Worm (Caenorhabditis elegans) whole organism, L2 larva: ENCODE data around the gene Y50E8A.11.

Source experiments
- F13H6.1 ChIP-seq: sonication (generic microtip); optimal IDR thresholded peaks from 2 replicates; lab custom pipeline; 2016; ENCODE audit warnings: missing genetic modification characterization, missing compliant biosample characterization
- lin-11 ChIP-seq: fragments of 150-350 bp; sonication (generic microtip); optimal IDR thresholded peaks from 2 replicates; lab custom pipeline; 2014; ENCODE audit warnings: missing biosample characterization, missing genetic modification characterization, inconsistent platforms, mixed read lengths
- lin-13 ChIP-seq: fragments of 150-350 bp; optimal IDR thresholded peaks from 2 replicates; lab custom pipeline; 2014; ENCODE audit warnings: missing biosample characterization, missing genetic modification reagents, missing genetic modification characterization
- lsy-2 ChIP-seq, 2 experiments: fragments of 150-350 bp in 1 of 2; sonication (generic microtip) in 1 of 2; optimal IDR thresholded peaks; 2 replicates each; lab custom pipeline; 2014 to 2017; ENCODE audit warnings: missing biosample characterization in 2 of 2, missing genetic modification characterization in 2 of 2

- TF ChIP-seq F13H6.1 (tag; lab: Kevin White, UChicago) (no peak), lin-11 (tag; lab: Kevin White, UChicago) (no peak), lsy-2 (tag; optimal IDR thresholded peaks at IDR 0.05; lab: Kevin White, UChicago) (no peak), lin-13 (no peak)
These were observed 32.6 kb upstream of the Y50E8A.11 start, which contains the start of the genes lipl-8 and Y50E8A.22 for ce11 chrV:14748608-14749137.
